Worm (Caenorhabditis elegans) whole organism, L1 larva: ENCODE data around the gene inpp-1.

Source experiments
- aha-1 ChIP-seq: fragments of 150-350 bp; optimal IDR thresholded peaks from 2 replicates; lab custom pipeline; 2014; ENCODE audit warnings: missing biosample characterization, missing genetic modification characterization
- alr-1 ChIP-seq: fragments of 200-800 bp; sonication (Bioruptor generic); optimal IDR thresholded peaks from 2 replicates; lab custom pipeline; 2018; ENCODE audit warnings: borderline replicate concordance, mild to moderate bottlenecking, missing genetic modification characterization, missing compliant biosample characterization
- aly-2 ChIP-seq: fragments of 150-350 bp; optimal IDR thresholded peaks from 2 replicates; lab custom pipeline; 2014; ENCODE audit warnings: missing biosample characterization, missing genetic modification characterization
- ama-1 ChIP-seq: fragments of 150-350 bp; optimal IDR thresholded peaks from 2 replicates; lab custom pipeline; 2014
- blmp-1 ChIP-seq: fragments of 150-350 bp; optimal IDR thresholded peaks from 2 replicates; lab custom pipeline; 2014; ENCODE audit warnings: missing biosample characterization, missing genetic modification characterization
- ceh-63 ChIP-seq: fragments of 200-800 bp; sonication (Bioruptor generic); optimal IDR thresholded peaks from 2 replicates; lab custom pipeline; 2018; ENCODE audit warnings: mild to moderate bottlenecking, missing genetic modification characterization, missing compliant biosample characterization
- ceh-82 ChIP-seq, 3 experiments: fragments of 150-350 bp in 1 of 3; sonication (generic microtip) in 2 of 3; optimal IDR thresholded peaks; 2 replicates each; lab custom pipeline; 2014 to 2017; ENCODE audit warnings: missing biosample characterization in 3 of 3, missing genetic modification characterization in 3 of 3
- ceh-88 ChIP-seq: fragments of 200-800 bp; sonication (Bioruptor generic); IDR thresholded peaks from 2 replicates; pipeline ENCODE4 v1.3.6; 2022; ENCODE audit warnings: missing genetic modification characterization, missing compliant biosample characterization
- ceh-90 ChIP-seq: sonication (generic microtip); optimal IDR thresholded peaks from 2 replicates; lab custom pipeline; 2016; ENCODE audit warnings: missing genetic modification characterization, missing compliant biosample characterization
- efl-1 ChIP-seq, 4 experiments: fragments of 150-350 bp; optimal IDR thresholded peaks in 3 of 4; peaks in 1 of 4; 1 replicate in 1 of 4; 2 replicates in 3 of 4; lab custom pipeline; 2014; ENCODE audit warnings: missing biosample characterization in 2 of 4, missing genetic modification characterization in 2 of 4, missing genetic modification reagents in 2 of 4
- efl-3 ChIP-seq: fragments of 200-800 bp; sonication (Bioruptor generic); optimal IDR thresholded peaks from 2 replicates; lab custom pipeline; 2018; ENCODE audit warnings: mild to moderate bottlenecking, missing genetic modification characterization, missing compliant biosample characterization
- elt-2 ChIP-seq: sonication (generic microtip); optimal IDR thresholded peaks from 2 replicates; lab custom pipeline; 2016; ENCODE audit warnings: missing genetic modification characterization, mild to moderate bottlenecking, inconsistent platforms, missing compliant biosample characterization, missing genetic modification reagents
- elt-3 ChIP-seq, 6 experiments: fragments of 150-350 bp in 1 of 6; sonication (generic microtip); optimal IDR thresholded peaks; 2 replicates each; lab custom pipeline; 2017 to 2018; ENCODE audit warnings: missing biosample characterization in 6 of 6, missing genetic modification characterization in 6 of 6, inconsistent platforms in 1 of 6
- ets-5 ChIP-seq: fragments of 200-800 bp; sonication (Bioruptor generic); IDR thresholded peaks from 2 replicates; pipeline ENCODE4 v1.3.6; 2022; ENCODE audit warnings: missing genetic modification characterization, missing compliant biosample characterization
- fkh-10 ChIP-seq: sonication (generic microtip); optimal IDR thresholded peaks from 2 replicates; lab custom pipeline; 2017; ENCODE audit warnings: missing biosample characterization, missing genetic modification reagents, missing genetic modification characterization
- fkh-4 ChIP-seq: sonication (generic microtip); optimal IDR thresholded peaks from 2 replicates; lab custom pipeline; 2016; ENCODE audit warnings: missing compliant biosample characterization, missing genetic modification characterization, borderline replicate concordance
- hlh-4 ChIP-seq: sonication (generic microtip); optimal IDR thresholded peaks from 2 replicates; lab custom pipeline; 2016; ENCODE audit warnings: mild to moderate bottlenecking, missing genetic modification characterization, missing compliant biosample characterization
- irx-1 ChIP-seq: sonication (generic microtip); optimal IDR thresholded peaks from 2 replicates; lab custom pipeline; 2016; ENCODE audit warnings: missing genetic modification characterization, missing compliant biosample characterization
- lin-14 ChIP-seq: fragments of 200-800 bp; sonication (Bioruptor generic); optimal IDR thresholded peaks from 2 replicates; lab custom pipeline; 2018; ENCODE audit warnings: mild to moderate bottlenecking, missing genetic modification characterization, moderate library complexity, missing compliant biosample characterization
- lin-35 ChIP-seq, 2 experiments: fragments of 150-350 bp; optimal IDR thresholded peaks; 2 replicates each; lab custom pipeline; 2014; ENCODE audit warnings: missing biosample characterization in 2 of 2, missing genetic modification characterization in 2 of 2, missing genetic modification reagents in 2 of 2
- lin-39 ChIP-seq: fragments of 150-350 bp; optimal IDR thresholded peaks from 2 replicates; lab custom pipeline; 2014; ENCODE audit warnings: missing biosample characterization, missing genetic modification reagents, missing genetic modification characterization
- lsy-2 ChIP-seq, 2 experiments: fragments of 150-350 bp; optimal IDR thresholded peaks; 2 replicates each; lab custom pipeline; 2014; ENCODE audit warnings: missing biosample characterization in 2 of 2, missing genetic modification characterization in 2 of 2
- mab-9 ChIP-seq: fragments of 200-800 bp; sonication (Bioruptor generic); IDR thresholded peaks from 2 replicates; pipeline ENCODE4 v1.3.6; 2022; ENCODE audit warnings: missing genetic modification reagents, missing genetic modification characterization, missing compliant biosample characterization
- mdl-1 ChIP-seq, 2 experiments: fragments of 150-350 bp; optimal IDR thresholded peaks; 2 replicates each; lab custom pipeline; 2014 to 2017; ENCODE audit warnings: missing biosample characterization in 2 of 2, missing genetic modification characterization in 2 of 2, inconsistent platforms in 1 of 2
- mef-2 ChIP-seq: fragments of 150-350 bp; optimal IDR thresholded peaks from 2 replicates; lab custom pipeline; 2014; ENCODE audit warnings: missing biosample characterization, missing genetic modification characterization
- nhr-11 ChIP-seq: fragments of 150-350 bp; optimal IDR thresholded peaks from 2 replicates; lab custom pipeline; 2014; ENCODE audit warnings: missing biosample characterization, missing genetic modification characterization
- nhr-12 ChIP-seq: sonication (generic microtip); optimal IDR thresholded peaks from 2 replicates; lab custom pipeline; 2017; ENCODE audit warnings: missing biosample characterization, missing genetic modification characterization
- nhr-19 ChIP-seq: fragments of 200-800 bp; sonication (Bioruptor generic); conservative IDR thresholded peaks from 2 replicates; pipeline ENCODE4 v1.3.6; 2022; ENCODE audit warnings: missing genetic modification characterization, missing compliant biosample characterization
- nhr-20 ChIP-seq: sonication (generic microtip); optimal IDR thresholded peaks from 2 replicates; lab custom pipeline; 2016; ENCODE audit warnings: mild to moderate bottlenecking, missing genetic modification characterization, missing compliant biosample characterization
- nhr-237 ChIP-seq: fragments of 150-350 bp; optimal IDR thresholded peaks from 2 replicates; lab custom pipeline; 2014; ENCODE audit warnings: missing biosample characterization, missing genetic modification characterization
- nhr-47 ChIP-seq: sonication (generic microtip); optimal IDR thresholded peaks from 2 replicates; lab custom pipeline; 2016; ENCODE audit warnings: mild to moderate bottlenecking, missing genetic modification characterization, moderate library complexity, missing compliant biosample characterization
- nhr-71 ChIP-seq: sonication (generic microtip); optimal IDR thresholded peaks from 2 replicates; lab custom pipeline; 2016; ENCODE audit warnings: mild to moderate bottlenecking, missing genetic modification characterization, moderate library complexity, missing compliant biosample characterization
- nhr-77 ChIP-seq: fragments of 150-350 bp; optimal IDR thresholded peaks from 2 replicates; lab custom pipeline; 2014; ENCODE audit warnings: missing biosample characterization, missing genetic modification characterization
- nhr-84 ChIP-seq: sonication (generic microtip); optimal IDR thresholded peaks from 2 replicates; lab custom pipeline; 2017; ENCODE audit warnings: missing biosample characterization, missing genetic modification characterization
- nhr-85 ChIP-seq: sonication (generic microtip); peaks from one replicate; lab custom pipeline; 2016; ENCODE audit warnings: missing genetic modification characterization, inconsistent platforms, missing compliant biosample characterization
- pax-3 ChIP-seq: fragments of 200-800 bp; sonication (Bioruptor generic); optimal IDR thresholded peaks from 2 replicates; lab custom pipeline; 2018; ENCODE audit warnings: mild to moderate bottlenecking, missing genetic modification characterization, moderate library complexity, missing compliant biosample characterization
- snu-23 ChIP-seq: sonication (generic microtip); optimal IDR thresholded peaks from 2 replicates; lab custom pipeline; 2016; ENCODE audit warnings: missing genetic modification characterization, missing compliant biosample characterization
- sox-4 ChIP-seq: sonication (generic microtip); optimal IDR thresholded peaks from 2 replicates; lab custom pipeline; 2016; ENCODE audit warnings: missing genetic modification characterization, missing compliant biosample characterization
- sptf-1 ChIP-seq: fragments of 150-350 bp; optimal IDR thresholded peaks from 2 replicates; lab custom pipeline; 2014; ENCODE audit warnings: missing biosample characterization, missing genetic modification characterization
- sup-37 ChIP-seq: fragments of 200-800 bp; sonication (Bioruptor generic); optimal IDR thresholded peaks from 2 replicates; lab custom pipeline; 2018; ENCODE audit warnings: mild to moderate bottlenecking, missing genetic modification characterization, missing compliant biosample characterization
- tbx-2 ChIP-seq: sonication (generic microtip); optimal IDR thresholded peaks from 2 replicates; lab custom pipeline; 2016; ENCODE audit warnings: missing genetic modification characterization, missing compliant biosample characterization
- unc-30 ChIP-seq: sonication (generic microtip); optimal IDR thresholded peaks from 2 replicates; lab custom pipeline; 2017; ENCODE audit warnings: missing biosample characterization, missing genetic modification characterization
- unc-62 ChIP-seq: fragments of 150-350 bp; optimal IDR thresholded peaks from 2 replicates; lab custom pipeline; 2014; ENCODE audit warnings: missing biosample characterization, missing genetic modification reagents, missing genetic modification characterization
- unc-86 ChIP-seq: sonication (generic microtip); optimal IDR thresholded peaks from 2 replicates; lab custom pipeline; 2016; ENCODE audit warnings: missing genetic modification characterization, missing compliant biosample characterization
- unc-98 ChIP-seq: fragments of 200-800 bp; sonication (Bioruptor generic); IDR thresholded peaks from 2 replicates; pipeline ENCODE4 v1.3.6; 2022; ENCODE audit warnings: missing genetic modification characterization, missing compliant biosample characterization
- vab-15 ChIP-seq: sonication (generic microtip); optimal IDR thresholded peaks from 2 replicates; lab custom pipeline; 2017; ENCODE audit warnings: missing genotype, mild to moderate bottlenecking, missing genetic modification characterization, missing compliant biosample characterization
- xbp-1 ChIP-seq: sonication (generic microtip); optimal IDR thresholded peaks from 2 replicates; lab custom pipeline; 2016; ENCODE audit warnings: missing genetic modification characterization, missing compliant biosample characterization
- zip-4 ChIP-seq: fragments of 200-800 bp; sonication (Bioruptor generic); optimal IDR thresholded peaks from 2 replicates; lab custom pipeline; 2018; ENCODE audit warnings: mild to moderate bottlenecking, missing genetic modification characterization, moderate library complexity, missing compliant biosample characterization
- ztf-4 ChIP-seq: fragments of 150-350 bp; optimal IDR thresholded peaks from 2 replicates; lab custom pipeline; 2014; ENCODE audit warnings: missing biosample characterization, missing genetic modification characterization

The inpp-1 gene

DNA sequence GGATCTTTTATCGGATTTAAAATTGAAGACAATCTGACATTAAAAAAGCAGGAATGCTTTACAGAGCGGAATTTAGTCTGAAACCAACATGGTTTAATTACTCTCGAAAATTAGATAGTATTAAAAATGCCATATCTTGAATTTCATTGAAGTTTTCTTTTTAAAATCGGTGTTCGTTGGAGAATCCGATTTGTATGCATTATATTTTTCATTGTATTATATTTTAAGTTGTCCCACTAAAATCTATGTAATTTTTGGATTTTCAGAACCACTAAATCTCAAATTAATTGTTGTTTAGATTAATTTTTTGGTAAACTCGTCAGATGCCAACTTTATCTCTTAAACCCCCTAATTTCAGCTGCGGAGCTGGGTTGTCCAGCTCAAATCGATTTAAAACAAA lies 4.9 kb upstream of the inpp-1 start:
- no peak for TF ChIP-seq nhr-12 (tag; lab: Kevin White, UChicago)
- TF ChIP-seq irx-1 (tag; lab: Kevin White, UChicago): no peak
- no peak for TF ChIP-seq nhr-19
- TF ChIP-seq ceh-63 (GFP tag; lab: Kevin White, UChicago): no peak
- no peak for TF ChIP-seq ztf-4 (tag; lab: Kevin White, UChicago)
- no peak for TF ChIP-seq unc-98 (GFP tag; lab: Robert Waterston, UW)
- no peak for TF ChIP-seq tbx-2 (tag; lab: Kevin White, UChicago)
- TF ChIP-seq zip-4 (GFP tag; lab: Kevin White, UChicago): no peak
- TF ChIP-seq unc-62 (GFP tag; lab: Kevin White, UChicago): no peak
- no peak for TF ChIP-seq hlh-4 (tag; lab: Kevin White, UChicago)
- no peak for TF ChIP-seq mab-9 (GFP tag; lab: Robert Waterston, UW)
- peak; percentile 39 for TF ChIP-seq nhr-85 (tag; lab: Kevin White, UChicago)
- no peak for TF ChIP-seq elt-3 (tag; optimal IDR thresholded peaks at IDR 0.05; lab: Kevin White, UChicago)
- TF ChIP-seq aly-2 (tag; lab: Kevin White, UChicago): peak; percentile 17
- TF ChIP-seq, all 84 proteins: peak for 2

DNA sequence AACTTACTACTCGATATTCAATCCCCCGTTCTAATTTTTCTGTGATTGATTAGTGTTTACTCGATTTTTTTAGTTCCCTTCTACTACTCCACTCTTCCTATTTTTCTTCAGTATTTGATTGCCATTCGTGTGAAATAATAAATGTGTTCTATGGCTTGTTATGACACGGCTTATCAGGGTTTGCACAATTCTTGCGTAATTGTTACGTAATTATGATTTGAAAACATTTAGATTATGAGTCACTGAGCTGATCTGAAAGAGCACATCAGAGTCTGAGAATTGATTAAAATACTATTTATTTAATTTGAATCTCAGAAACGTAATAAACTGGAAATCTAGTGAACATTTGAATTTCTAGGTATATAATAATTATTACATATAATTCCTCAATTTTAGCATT lies 3.9 kb upstream of the inpp-1 start:
- TF ChIP-seq unc-86: no peak
- no peak for TF ChIP-seq elt-2 (tag; lab: Kevin White, UChicago)
- no peak for TF ChIP-seq lin-14 (GFP tag; lab: Kevin White, UChicago)
- TF ChIP-seq fkh-4 (tag; lab: Kevin White, UChicago): no peak
- TF ChIP-seq ceh-90 (tag; lab: Kevin White, UChicago): no peak
- no peak for TF ChIP-seq nhr-47 (tag; lab: Kevin White, UChicago)
- no peak for TF ChIP-seq zip-4 (GFP tag; lab: Kevin White, UChicago)
- TF ChIP-seq nhr-77 (tag; lab: Kevin White, UChicago): no peak
- TF ChIP-seq elt-3 (tag; optimal IDR thresholded peaks at IDR 0.05; lab: Kevin White, UChicago): no peak
- TF ChIP-seq efl-1 (optimal IDR thresholded peaks at IDR 0.05; lab: Kevin White, UChicago): no peak
- TF ChIP-seq efl-1 (GFP tag; optimal IDR thresholded peaks at IDR 0.05 in 1 of 2; lab: Kevin White, UChicago): no peak
- TF ChIP-seq alr-1 (tag; lab: Kevin White, UChicago): no peak
- no peak for TF ChIP-seq fkh-10 (GFP tag; lab: Kevin White, UChicago)
- TF ChIP-seq xbp-1 (tag; lab: Kevin White, UChicago): no peak
- TF ChIP-seq sup-37 (GFP tag; lab: Kevin White, UChicago): no peak
- no peak for TF ChIP-seq ceh-82 (tag; optimal IDR thresholded peaks at IDR 0.05; lab: Kevin White, UChicago)
- no peak for TF ChIP-seq mdl-1 (tag; optimal IDR thresholded peaks at IDR 0.05; lab: Kevin White, UChicago)
- no peak for TF ChIP-seq vab-15
- TF ChIP-seq lsy-2 (tag; optimal IDR thresholded peaks at IDR 0.05; lab: Kevin White, UChicago): no peak
- TF ChIP-seq irx-1 (tag; lab: Kevin White, UChicago): no peak
- TF ChIP-seq lin-39 (tag; lab: Kevin White, UChicago): no peak

DNA sequence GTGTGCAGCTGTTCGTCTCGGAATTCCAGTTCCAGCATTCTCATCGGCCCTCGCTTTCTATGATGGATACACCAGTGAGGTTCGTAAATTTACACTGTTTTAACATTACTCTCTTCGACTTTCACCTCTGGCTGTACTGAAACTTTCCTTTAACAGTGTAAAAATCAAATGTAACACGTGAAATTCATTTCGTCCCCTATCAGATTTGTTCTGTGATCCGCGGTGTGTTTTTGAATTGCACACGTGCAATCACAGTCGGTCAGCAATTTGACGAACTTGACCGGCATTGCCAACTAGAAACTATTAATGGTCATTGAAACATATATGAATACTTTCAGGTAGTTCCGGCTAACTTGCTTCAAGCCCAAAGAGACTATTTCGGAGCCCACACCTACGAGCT lies 3.4 kb upstream of the inpp-1 start:
- TF ChIP-seq sptf-1 (tag; lab: Kevin White, UChicago) (no peak), nhr-71 (tag; lab: Kevin White, UChicago) (peak; percentile 16), nhr-85 (tag; lab: Kevin White, UChicago) (peak; percentile 89), elt-2 (tag; lab: Kevin White, UChicago) (no peak), blmp-1 (tag; lab: Kevin White, UChicago) (peak; percentile 65), mdl-1 (tag; optimal IDR thresholded peaks at IDR 0.05; lab: Kevin White, UChicago) (peak in 1 of 2 experiments; percentile 57), nhr-237 (tag; lab: Kevin White, UChicago) (no peak), nhr-11 (tag; lab: Kevin White, UChicago) (no peak), nhr-20 (tag; lab: Kevin White, UChicago) (peak; percentile 61), lin-35 (GFP tag; optimal IDR thresholded peaks at IDR 0.05; lab: Kevin White, UChicago) (peak in 1 of 2 experiments; percentile 16), unc-30 (tag; lab: Kevin White, UChicago) (no peak), ceh-88 (GFP tag; lab: Robert Waterston, UW) (no peak), lin-14 (GFP tag; lab: Kevin White, UChicago) (peak; percentile 29), aha-1 (tag; lab: Kevin White, UChicago) (no peak), ceh-90 (tag; lab: Kevin White, UChicago) (no peak), mef-2 (tag; lab: Kevin White, UChicago) (no peak), nhr-84 (tag; lab: Kevin White, UChicago) (no peak), ama-1 (lab: Kevin White, UChicago) (no peak), tbx-2 (tag; lab: Kevin White, UChicago) (peak; percentile 35), aly-2 (tag; lab: Kevin White, UChicago) (no peak), sox-4 (tag; lab: Kevin White, UChicago) (no peak), snu-23 (GFP tag; lab: Kevin White, UChicago) (peak; percentile 25), efl-3 (no peak), sup-37 (GFP tag; lab: Kevin White, UChicago) (no peak), pax-3 (tag; lab: Kevin White, UChicago) (no peak), nhr-19 (peak; percentile 24; the same call in 1 of the 2 replicates), ets-5 (GFP tag; lab: Robert Waterston, UW) (no peak)
